Worm (Caenorhabditis elegans) whole organism, late embryonic: ENCODE data around the gene dct-12.

Experiments
- K02D7.2 ChIP-seq: sonication (generic microtip); optimal IDR thresholded peaks from 2 replicates; lab custom pipeline; 2017; ENCODE audit warnings: mild to moderate bottlenecking, missing genetic modification characterization, missing compliant biosample characterization
- gmeb-2 ChIP-seq: sonication (generic microtip); optimal IDR thresholded peaks from 2 replicates; lab custom pipeline; 2016; ENCODE audit warnings: missing genetic modification characterization, inconsistent platforms, missing compliant biosample characterization
- ztf-16 ChIP-seq: sonication (generic microtip); optimal IDR thresholded peaks from 2 replicates; lab custom pipeline; 2017; ENCODE audit warnings: missing genetic modification characterization, missing compliant biosample characterization

DNA sequence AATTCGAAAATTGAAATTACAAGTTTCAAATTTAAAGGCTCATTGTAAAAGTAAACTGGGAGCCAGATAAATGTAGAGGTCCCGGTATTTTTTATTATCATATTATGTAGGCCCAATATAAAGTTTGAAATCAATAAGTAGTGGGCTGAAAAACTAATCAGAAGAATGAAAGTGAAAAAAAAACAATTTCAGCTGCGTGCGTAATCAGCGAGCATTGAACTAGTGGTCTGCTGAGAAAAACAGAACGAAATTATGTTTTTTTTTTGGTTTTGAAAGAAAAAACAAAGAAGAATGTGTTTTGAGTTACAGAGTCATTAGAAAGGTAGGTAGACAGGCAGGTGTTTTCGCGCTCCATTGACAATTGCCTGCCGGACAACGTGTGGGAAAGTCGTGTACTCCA lies 23.5 kb downstream of the dct-12 start, which contains the start of gene sre-31:
- TF ChIP-seq K02D7.2 (tag; lab: Kevin White, UChicago): no peak
- no peak for TF ChIP-seq ztf-16 (tag; lab: Kevin White, UChicago)
- TF ChIP-seq gmeb-2: no peak
